Fruit fly (Drosophila melanogaster): ENCODE measurements around the gene MICU1.
A peak's percentile ranks its signal among the peaks of the same experiment; 100 is the strongest.

Gene MICU1

DNA sequence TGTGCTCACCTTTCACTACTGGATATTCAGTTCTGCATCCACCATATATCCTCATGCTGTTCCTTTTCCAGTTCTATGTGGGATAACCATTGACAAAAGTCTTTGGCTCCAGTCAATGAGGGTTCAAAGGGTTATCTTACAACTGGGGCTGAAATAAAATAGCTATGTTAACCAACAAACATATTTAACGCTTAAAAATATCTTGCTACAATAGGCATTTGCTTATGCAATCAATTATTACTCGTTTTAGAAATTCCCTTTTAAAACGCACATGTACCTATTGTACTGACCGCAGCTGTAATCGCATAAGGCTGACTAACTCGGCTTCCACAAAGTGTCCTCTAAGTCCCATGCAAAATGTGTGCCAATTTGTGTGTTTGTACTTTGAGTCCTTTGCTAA, 2.8 kb upstream of the MICU1 start:
- TF ChIP-seq CG4496 (GFP tag; IDR thresholded peaks at IDR 0.05) (peak; percentile 58; the same call in 1 of the 3 replicates), CG34367 (tag; optimal IDR thresholded peaks at IDR 0.05) (no peak), D1 (tag; optimal IDR thresholded peaks at IDR 0.05) (no peak)

DNA sequence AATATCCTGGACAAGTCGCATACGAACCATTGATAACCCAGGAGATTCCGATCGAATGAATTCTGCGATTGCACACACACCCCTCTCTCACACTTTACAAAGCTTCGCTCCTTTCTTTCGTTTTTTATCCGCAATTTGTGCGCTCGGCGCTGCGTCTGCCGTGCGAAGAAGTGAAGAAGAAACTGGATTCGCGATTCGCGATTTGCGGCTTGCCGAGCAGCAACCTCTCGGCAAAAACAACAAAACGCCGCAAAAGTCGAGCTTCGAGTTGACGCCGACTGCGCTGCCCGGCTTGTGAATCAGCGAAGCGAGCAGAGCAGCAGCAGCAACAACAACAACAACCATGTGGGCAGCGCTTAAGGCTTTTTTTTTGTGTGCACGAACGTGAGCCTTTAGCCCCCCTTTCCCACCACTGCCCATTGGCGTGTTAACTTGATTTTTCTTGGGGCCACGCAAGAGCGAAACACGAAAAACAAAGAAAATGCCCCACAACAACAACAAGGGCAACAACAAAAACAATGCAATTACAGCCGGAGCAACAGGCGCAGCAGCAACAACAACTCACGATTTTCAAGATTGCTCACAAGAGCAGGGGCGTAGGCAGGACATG, 6.0 kb downstream of the MICU1 start:
- TF ChIP-seq CG8159 (tag; optimal IDR thresholded peaks at IDR 0.05) (no peak), Ets98B (GFP tag; IDR thresholded peaks at IDR 0.05) (peak; percentile 3; the same call in 1 of the 2 replicates), CG4496 (GFP tag; IDR thresholded peaks at IDR 0.05) (peak; percentile 100)

DNA sequence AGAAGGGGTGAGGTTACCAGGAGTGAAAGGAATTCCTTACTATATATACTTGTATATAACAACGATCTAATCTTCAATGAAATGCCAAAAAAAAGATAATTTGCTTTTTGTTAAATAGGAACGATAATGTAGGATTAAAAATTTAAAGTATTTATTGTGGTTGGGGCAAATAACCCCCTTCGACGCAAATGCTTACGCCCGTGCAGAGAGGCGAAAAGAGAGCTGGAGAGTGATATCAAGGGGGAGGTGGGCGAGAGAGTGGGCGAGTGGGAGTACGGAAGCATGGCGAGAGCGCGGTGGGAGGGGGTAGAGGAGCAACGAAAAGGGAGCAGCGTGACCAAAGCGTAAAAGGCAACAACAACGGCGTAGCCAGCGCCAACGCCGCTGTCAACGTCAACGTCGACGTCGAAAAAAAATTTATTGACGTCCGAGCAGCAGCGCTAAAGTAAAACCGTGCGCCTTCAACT, 6.5 kb downstream of the MICU1 start:
- TF ChIP-seq CG10348 (GFP tag; IDR thresholded peaks at IDR 0.05) = peak; percentile 100
- TF ChIP-seq D1 (tag; optimal IDR thresholded peaks at IDR 0.05) = peak; percentile 99
- peak; percentile 99 for TF ChIP-seq CG34367 (tag; optimal IDR thresholded peaks at IDR 0.05)
- TF ChIP-seq CG8301 (tag; optimal IDR thresholded peaks at IDR 0.05) = peak; percentile 100
- peak; percentile 100 for TF ChIP-seq fd96Ca (GFP tag; IDR thresholded peaks at IDR 0.05)
- TF ChIP-seq CG32121 (GFP tag; IDR thresholded peaks at IDR 0.05) = peak; percentile 100
- TF ChIP-seq CG17806 (tag; optimal IDR thresholded peaks at IDR 0.05) = peak; percentile 99
- peak; percentile 100 for TF ChIP-seq Pif1B (GFP tag; optimal IDR thresholded peaks at IDR 0.05)
- TF ChIP-seq Snoo (tag; optimal IDR thresholded peaks at IDR 0.05) = peak; percentile 100
- peak; percentile 100 for TF ChIP-seq CG8159 (tag; optimal IDR thresholded peaks at IDR 0.05)
- TF ChIP-seq CG12605 (GFP tag; IDR thresholded peaks at IDR 0.05) = peak; percentile 99
- TF ChIP-seq CG4496 (GFP tag; IDR thresholded peaks at IDR 0.05) = peak; percentile 100
- TF ChIP-seq Ets98B (GFP tag; IDR thresholded peaks at IDR 0.05) = peak; percentile 99
- peak; percentile 97 for TF ChIP-seq CG13204 (GFP tag; optimal IDR thresholded peaks at IDR 0.05)
- peak; percentile 100 for TF ChIP-seq CG15710 (tag; optimal IDR thresholded peaks at IDR 0.05)
- peak; percentile 100 for TF ChIP-seq CG9948 (tag; optimal IDR thresholded peaks at IDR 0.05)
- TF ChIP-seq EcR (GFP tag; optimal IDR thresholded peaks at IDR 0.05) = peak; percentile 63
- peak; percentile 100 for TF ChIP-seq Pif1A (GFP tag; optimal IDR thresholded peaks at IDR 0.05)
- peak; percentile 100 for TF ChIP-seq rn (GFP tag; IDR thresholded peaks at IDR 0.05)
- TF ChIP-seq gl (tag; optimal IDR thresholded peaks at IDR 0.05) = peak; percentile 97
- peak; percentile 100 for TF ChIP-seq CG14655 (GFP tag; optimal IDR thresholded peaks at IDR 0.05)

DNA sequence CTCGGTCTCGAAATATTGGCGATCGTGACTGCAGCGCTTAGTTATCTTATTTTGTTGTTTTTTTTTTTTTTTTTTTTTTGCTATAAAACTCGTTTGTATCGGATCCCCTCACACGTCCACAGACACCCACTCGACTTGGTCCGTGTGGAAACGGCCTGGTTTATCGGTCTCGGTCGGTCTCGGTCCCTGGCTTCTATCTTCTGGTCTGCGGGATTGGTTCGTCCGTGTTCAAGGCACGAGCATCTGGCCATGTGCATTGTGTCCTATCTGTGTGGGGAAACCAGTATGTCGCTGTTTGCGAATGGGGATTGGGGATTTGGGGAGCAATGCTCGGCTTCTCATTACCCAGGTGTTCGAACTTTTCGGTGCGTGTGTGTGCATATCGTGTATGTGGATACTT, 7.6 kb downstream of the MICU1 start, which contains the start of gene CG4496:
Gene CG4496, minus strand, starts transcription at position 337 of the 400 bp plus-strand sequence.
- TF ChIP-seq CG32121 (GFP tag; IDR thresholded peaks at IDR 0.05) (peak; percentile 40), CG34367 (tag; optimal IDR thresholded peaks at IDR 0.05) (peak; percentile 46), CG15710 (tag; optimal IDR thresholded peaks at IDR 0.05) (peak; percentile 54), CG12605 (GFP tag; IDR thresholded peaks at IDR 0.05) (no peak), CG17806 (tag; optimal IDR thresholded peaks at IDR 0.05) (no peak), Snoo (tag; optimal IDR thresholded peaks at IDR 0.05) (peak; percentile 13), CG10348 (GFP tag; IDR thresholded peaks at IDR 0.05) (no peak), CG9948 (tag; optimal IDR thresholded peaks at IDR 0.05) (peak; percentile 0), Pif1A (GFP tag; optimal IDR thresholded peaks at IDR 0.05) (peak; percentile 44), Pif1B (GFP tag; optimal IDR thresholded peaks at IDR 0.05) (no peak), CG8159 (tag; optimal IDR thresholded peaks at IDR 0.05) (no peak), D1 (tag; optimal IDR thresholded peaks at IDR 0.05) (no peak), EcR (GFP tag; optimal IDR thresholded peaks at IDR 0.05) (peak; percentile 98), Ets98B (GFP tag; IDR thresholded peaks at IDR 0.05) (peak; percentile 33; the same call in 1 of the 2 replicates), CG14655 (GFP tag; optimal IDR thresholded peaks at IDR 0.05) (peak; percentile 33), gl (tag; optimal IDR thresholded peaks at IDR 0.05) (no peak), CG13204 (GFP tag; optimal IDR thresholded peaks at IDR 0.05) (peak; percentile 70), CG8301 (tag; optimal IDR thresholded peaks at IDR 0.05) (no peak), fd96Ca (GFP tag; IDR thresholded peaks at IDR 0.05) (peak; percentile 56; the same call in 2 of the 3 replicates), CG4496 (GFP tag; IDR thresholded peaks at IDR 0.05) (peak; percentile 100), rn (GFP tag; IDR thresholded peaks at IDR 0.05) (no peak)

DNA sequence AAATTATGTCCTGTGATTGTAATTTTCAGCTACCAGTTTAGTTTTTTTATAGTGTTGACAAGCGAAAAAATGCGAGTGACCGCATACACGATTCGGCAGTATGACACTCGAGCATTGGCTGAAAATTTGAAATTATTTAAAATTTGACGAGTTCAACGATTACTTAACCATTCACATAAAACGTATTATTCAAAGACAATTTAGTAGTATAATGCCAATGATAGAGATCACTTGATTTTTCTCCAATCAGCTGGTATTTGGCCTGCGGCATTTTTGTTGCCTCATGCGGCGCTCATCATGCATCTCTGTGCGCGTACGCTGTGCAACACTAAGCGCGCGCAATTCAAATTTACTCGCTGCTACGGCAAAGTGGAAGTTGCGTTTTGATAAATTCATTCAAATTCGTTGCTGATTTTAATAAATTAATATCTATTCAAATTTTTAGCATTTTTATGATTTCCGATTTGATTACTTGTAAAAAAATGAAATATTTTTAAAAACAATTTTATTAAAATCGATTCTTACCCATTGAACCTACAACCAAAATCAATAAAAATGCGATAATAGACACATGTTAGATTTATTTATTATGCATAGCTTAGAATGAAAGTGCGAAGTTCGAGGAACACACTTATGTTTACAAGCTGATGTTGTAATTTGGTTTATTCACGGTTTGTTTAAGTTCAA, 12.5 kb downstream of the MICU1 start, which contains the start of gene CG4497:
Gene CG4497, minus strand, starts transcription at position 238 of the 687 bp plus-strand sequence.
- TF ChIP-seq EcR (GFP tag; optimal IDR thresholded peaks at IDR 0.05) (no peak), CG8301 (tag; optimal IDR thresholded peaks at IDR 0.05) (peak; percentile 72), fd96Ca (GFP tag; IDR thresholded peaks at IDR 0.05) (peak; percentile 96), CG17806 (tag; optimal IDR thresholded peaks at IDR 0.05) (peak; percentile 71), CG15710 (tag; optimal IDR thresholded peaks at IDR 0.05) (peak; percentile 81), CG9948 (tag; optimal IDR thresholded peaks at IDR 0.05) (peak; percentile 58), CG34367 (tag; optimal IDR thresholded peaks at IDR 0.05) (peak; percentile 63), Ets98B (GFP tag; IDR thresholded peaks at IDR 0.05) (peak; percentile 85), Pif1B (GFP tag; optimal IDR thresholded peaks at IDR 0.05) (peak; percentile 79), gl (tag; optimal IDR thresholded peaks at IDR 0.05) (no peak), CG32121 (GFP tag; IDR thresholded peaks at IDR 0.05) (peak; percentile 90), CG10348 (GFP tag; IDR thresholded peaks at IDR 0.05) (peak; percentile 70), CG13204 (GFP tag; optimal IDR thresholded peaks at IDR 0.05) (no peak), D1 (tag; optimal IDR thresholded peaks at IDR 0.05) (peak; percentile 10), CG12605 (GFP tag; IDR thresholded peaks at IDR 0.05) (no peak), Snoo (tag; optimal IDR thresholded peaks at IDR 0.05) (peak; percentile 65), CG14655 (GFP tag; optimal IDR thresholded peaks at IDR 0.05) (peak; percentile 79), rn (GFP tag; IDR thresholded peaks at IDR 0.05) (peak; percentile 79), CG8159 (tag; optimal IDR thresholded peaks at IDR 0.05) (peak; percentile 75), CG4496 (GFP tag; IDR thresholded peaks at IDR 0.05) (peak; percentile 97), Pif1A (GFP tag; optimal IDR thresholded peaks at IDR 0.05) (peak; percentile 87)
